Fruit fly (Drosophila melanogaster) S2 (cell line): ENCODE data around the gene ArfGAP1.

Source experiments
- CG8478 ChIP-seq: fragments of >200 bp; optimal IDR thresholded peaks from 2 replicates; lab custom pipeline; 2018
- CTCF ChIP-seq, 2 experiments: fragments of >200 bp; optimal IDR thresholded peaks; 2 replicates each; lab custom pipeline; 2018

DNA sequence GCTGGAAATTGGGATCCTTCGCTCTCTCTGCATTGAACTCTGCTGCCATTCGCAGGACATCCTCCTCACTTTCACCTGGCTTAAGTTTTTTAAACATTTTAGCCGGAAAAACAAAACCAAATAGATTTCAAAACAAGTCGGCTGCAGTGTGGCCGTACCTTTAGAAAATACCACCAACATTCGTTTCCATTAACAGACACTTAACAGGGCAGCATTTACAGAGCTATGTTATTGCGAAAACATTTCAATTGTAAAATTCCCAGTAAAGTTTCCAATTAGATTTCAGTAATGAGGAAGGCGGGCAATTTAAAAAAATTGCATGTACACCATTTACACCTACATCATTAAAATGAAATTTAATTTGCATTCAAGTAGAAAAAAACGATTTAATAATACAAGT is 18.2 kb downstream of the ArfGAP1 start, which contains the start of gene CG32104:
- TF ChIP-seq CG8478 (lab: Kevin White, UChicago) (no peak), CTCF (optimal IDR thresholded peaks at IDR 0.05; lab: Kevin White, UChicago) (no peak)
